Fruit fly (Drosophila melanogaster): ENCODE results near the gene stx.

stx gene

dm6 chrX:10772634-10773033 is 27.9 kb upstream of the stx start:
- TF ChIP-seq rn (GFP tag; IDR thresholded peaks at IDR 0.05) (no peak), CG8301 (tag; optimal IDR thresholded peaks at IDR 0.05) (no peak), CG34367 (tag; optimal IDR thresholded peaks at IDR 0.05) (no peak), CG15710 (tag; optimal IDR thresholded peaks at IDR 0.05) (no peak), CG32121 (GFP tag; IDR thresholded peaks at IDR 0.05) (no peak), Ets98B (GFP tag; IDR thresholded peaks at IDR 0.05) (no peak), CG17806 (tag; optimal IDR thresholded peaks at IDR 0.05) (no peak), Snoo (tag; optimal IDR thresholded peaks at IDR 0.05) (no peak), CG8159 (tag; optimal IDR thresholded peaks at IDR 0.05) (no peak), CG12605 (GFP tag; IDR thresholded peaks at IDR 0.05) (no peak), Pif1A (GFP tag; optimal IDR thresholded peaks at IDR 0.05) (no peak), Pif1B (GFP tag; optimal IDR thresholded peaks at IDR 0.05) (no peak), CG10348 (GFP tag; IDR thresholded peaks at IDR 0.05) (no peak), fd96Ca (GFP tag; IDR thresholded peaks at IDR 0.05) (no peak), CG4496 (GFP tag; IDR thresholded peaks at IDR 0.05) (no peak)

dm6 chrX:10771856-10772592 is 27.3 kb upstream of the stx start, which contains the start of gene CG15211:
TSS of gene CG15211 (plus strand) at chrX:10772541.
- TF ChIP-seq CG15710 (tag; optimal IDR thresholded peaks at IDR 0.05) (peak; percentile 88), CG14655 (GFP tag; optimal IDR thresholded peaks at IDR 0.05) (peak; percentile 92), CG4496 (GFP tag; IDR thresholded peaks at IDR 0.05) (peak; percentile 83), CG8301 (tag; optimal IDR thresholded peaks at IDR 0.05) (peak; percentile 88), rn (GFP tag; IDR thresholded peaks at IDR 0.05) (peak; percentile 57; the same call in 1 of the 2 replicates), Pif1A (GFP tag; optimal IDR thresholded peaks at IDR 0.05) (peak; percentile 79), CG17806 (tag; optimal IDR thresholded peaks at IDR 0.05) (peak; percentile 84), fd96Ca (GFP tag; IDR thresholded peaks at IDR 0.05) (peak; percentile 70; the same call in 2 of the 3 replicates), CG32121 (GFP tag; IDR thresholded peaks at IDR 0.05) (peak; percentile 81), gl (tag; optimal IDR thresholded peaks at IDR 0.05) (peak; percentile 73), CG13204 (GFP tag; optimal IDR thresholded peaks at IDR 0.05) (peak; percentile 88), Ets98B (GFP tag; IDR thresholded peaks at IDR 0.05) (peak; percentile 60), Snoo (tag; optimal IDR thresholded peaks at IDR 0.05) (peak; percentile 61), CG9948 (tag; optimal IDR thresholded peaks at IDR 0.05) (peak; percentile 88), EcR (GFP tag; optimal IDR thresholded peaks at IDR 0.05) (peak; percentile 40), Pif1B (GFP tag; optimal IDR thresholded peaks at IDR 0.05) (peak; percentile 73), CG34367 (tag; optimal IDR thresholded peaks at IDR 0.05) (peak; percentile 83), CG12605 (GFP tag; IDR thresholded peaks at IDR 0.05) (peak; percentile 43), D1 (tag; optimal IDR thresholded peaks at IDR 0.05) (peak; percentile 59), CG8159 (tag; optimal IDR thresholded peaks at IDR 0.05) (peak; percentile 87), CG10348 (GFP tag; IDR thresholded peaks at IDR 0.05) (no peak)

- TF ChIP-seq D1 (tag; optimal IDR thresholded peaks at IDR 0.05), result no peak
- TF ChIP-seq CG8159 (tag; optimal IDR thresholded peaks at IDR 0.05), result no peak
- no peak for TF ChIP-seq CG13204 (GFP tag; optimal IDR thresholded peaks at IDR 0.05)
- no peak for TF ChIP-seq gl (tag; optimal IDR thresholded peaks at IDR 0.05)
- no peak for TF ChIP-seq EcR (GFP tag; optimal IDR thresholded peaks at IDR 0.05)
- no peak for TF ChIP-seq Snoo (tag; optimal IDR thresholded peaks at IDR 0.05)
- TF ChIP-seq CG4496 (GFP tag; IDR thresholded peaks at IDR 0.05), result no peak
- no peak for TF ChIP-seq CG9948 (tag; optimal IDR thresholded peaks at IDR 0.05)
- no peak for TF ChIP-seq rn (GFP tag; IDR thresholded peaks at IDR 0.05)
- no peak for TF ChIP-seq Ets98B (GFP tag; IDR thresholded peaks at IDR 0.05)
- TF ChIP-seq CG15710 (tag; optimal IDR thresholded peaks at IDR 0.05), result no peak
- no peak for TF ChIP-seq Pif1B (GFP tag; optimal IDR thresholded peaks at IDR 0.05)
These were observed 23.4 kb upstream of the stx start, which contains the start of the genes Atg8a and BTBD9 for dm6 chrX:10768043-10768674. TSS of gene Atg8a (minus strand) at chrX:10768338. TSS of gene BTBD9 (plus strand) at chrX:10768537.

- TF ChIP-seq CG4496 (GFP tag; IDR thresholded peaks at IDR 0.05) (peak; percentile 72), EcR (GFP tag; optimal IDR thresholded peaks at IDR 0.05) (peak; percentile 14), rn (GFP tag; IDR thresholded peaks at IDR 0.05) (peak; percentile 64), CG8301 (tag; optimal IDR thresholded peaks at IDR 0.05) (peak; percentile 70), CG9948 (tag; optimal IDR thresholded peaks at IDR 0.05) (peak; percentile 38), Pif1A (GFP tag; optimal IDR thresholded peaks at IDR 0.05) (peak; percentile 73), CG10348 (GFP tag; IDR thresholded peaks at IDR 0.05) (peak; percentile 38; the same call in 1 of the 2 replicates), Pif1B (GFP tag; optimal IDR thresholded peaks at IDR 0.05) (peak; percentile 63), CG15710 (tag; optimal IDR thresholded peaks at IDR 0.05) (peak; percentile 66), D1 (tag; optimal IDR thresholded peaks at IDR 0.05) (peak; percentile 44), CG14655 (GFP tag; optimal IDR thresholded peaks at IDR 0.05) (peak; percentile 81), fd96Ca (GFP tag; IDR thresholded peaks at IDR 0.05) (peak; percentile 72; the same call in 1 of the 3 replicates), gl (tag; optimal IDR thresholded peaks at IDR 0.05) (peak; percentile 88), Snoo (tag; optimal IDR thresholded peaks at IDR 0.05) (peak; percentile 9), CG12605 (GFP tag; IDR thresholded peaks at IDR 0.05) (peak; percentile 7), CG17806 (tag; optimal IDR thresholded peaks at IDR 0.05) (peak; percentile 44), CG32121 (GFP tag; IDR thresholded peaks at IDR 0.05) (peak; percentile 82), CG13204 (GFP tag; optimal IDR thresholded peaks at IDR 0.05) (peak; percentile 74), Ets98B (GFP tag; IDR thresholded peaks at IDR 0.05) (peak; percentile 82), CG8159 (tag; optimal IDR thresholded peaks at IDR 0.05) (peak; percentile 67), CG34367 (tag; optimal IDR thresholded peaks at IDR 0.05) (peak; percentile 56)
These were observed 22.7 kb upstream of the stx start for dm6 chrX:10767350-10768005.

All from whole organism, pupa.